Fruit fly (Drosophila melanogaster) whole organism, prepupa: Measurements from ENCODE around the gene CG1622.

Experiments used
- Blimp-1 ChIP-seq: fragments of 200-800 bp; sonication (Bioruptor generic); optimal IDR thresholded peaks from 3 replicates; lab custom pipeline; 2017; ENCODE audit warnings: missing biosample characterization, missing genetic modification characterization, mild to moderate bottlenecking, moderate library complexity, missing genetic modification reagents
- CG3032 ChIP-seq: fragments of 200-800 bp; optimal IDR thresholded peaks from 2 replicates; lab custom pipeline; 2019; ENCODE audit warnings: missing biosample characterization, mild to moderate bottlenecking, missing genetic modification characterization, moderate library complexity
- CG34406 ChIP-seq: fragments of 200-800 bp; sonication (Bioruptor generic); optimal IDR thresholded peaks from 3 replicates; lab custom pipeline; 2016; ENCODE audit warnings: missing biosample characterization, missing genetic modification characterization
- CG6276 ChIP-seq: fragments of 200-800 bp; sonication (Bioruptor generic); optimal IDR thresholded peaks from 2 replicates; lab custom pipeline; 2017; ENCODE audit warnings: missing biosample characterization, mild to moderate bottlenecking, missing genetic modification characterization
- CG7368 ChIP-seq: fragments of 200-800 bp; sonication (Bioruptor generic); optimal IDR thresholded peaks from 3 replicates; lab custom pipeline; 2016; ENCODE audit warnings: missing biosample characterization, missing genetic modification characterization
- Ets96B ChIP-seq: fragments of 200-800 bp; optimal IDR thresholded peaks from 2 replicates; lab custom pipeline; 2019; ENCODE audit warnings: missing biosample characterization, mild to moderate bottlenecking, missing genetic modification characterization, moderate library complexity
- Hr38 ChIP-seq: sonication (Bioruptor generic); optimal IDR thresholded peaks from 2 replicates; lab custom pipeline; 2016; ENCODE audit warnings: missing biosample characterization, missing genetic modification characterization
- Met ChIP-seq: fragments of 200-800 bp; sonication (Bioruptor generic); optimal IDR thresholded peaks from 3 replicates; lab custom pipeline; 2016; ENCODE audit warnings: missing biosample characterization, missing genetic modification characterization
- Sox102F ChIP-seq: fragments of 200-800 bp; sonication (Bioruptor generic); optimal IDR thresholded peaks from 2 replicates; lab custom pipeline; 2016; ENCODE audit warnings: missing biosample characterization, mild to moderate bottlenecking, missing genetic modification characterization
- fkh ChIP-seq: fragments of 200-800 bp; sonication (Bioruptor generic); optimal IDR thresholded peaks from 3 replicates; lab custom pipeline; 2017; ENCODE audit warnings: missing biosample characterization, mild to moderate bottlenecking, missing genetic modification characterization, moderate library complexity
- salr ChIP-seq, 2 experiments: fragments of 200-800 bp; sonication (Bioruptor generic); optimal IDR thresholded peaks; 3 replicates each; lab custom pipeline; 2016 to 2018; ENCODE audit warnings: missing biosample characterization in 2 of 2, missing genetic modification characterization in 2 of 2, mild to moderate bottlenecking in 1 of 2
- topi ChIP-seq: fragments of 200-800 bp; sonication (Bioruptor generic); optimal IDR thresholded peaks from 3 replicates; lab custom pipeline; 2016; ENCODE audit warnings: missing biosample characterization, missing genetic modification characterization

DNA sequence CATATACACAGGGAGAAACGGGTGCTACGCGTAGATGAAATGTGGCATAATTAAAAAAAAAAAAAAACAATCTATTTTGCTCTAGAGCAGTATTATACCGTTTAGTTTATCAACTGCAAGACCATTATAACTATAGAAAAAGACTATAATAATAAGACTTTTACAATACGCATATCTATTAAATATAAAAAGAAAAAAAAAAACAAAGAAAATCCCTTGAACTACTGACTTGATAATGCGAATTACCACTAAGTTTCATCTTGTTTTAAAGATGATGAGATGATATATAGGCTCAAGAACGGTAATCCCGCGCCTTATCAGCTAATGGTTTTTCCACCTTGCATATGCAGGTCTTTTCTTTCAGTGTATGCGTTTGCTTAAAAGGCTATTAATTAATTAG is 10.3 kb downstream of the CG1622 start:
- TF ChIP-seq Blimp-1 (GFP tag; lab: Kevin White, UChicago) = no peak
- no peak for TF ChIP-seq Hr38 (GFP tag; lab: Kevin White, UChicago)
- peak; percentile 12 for TF ChIP-seq CG3032 (tag; lab: Kevin White, UChicago)
- peak in 1 of 2 experiments; percentile 2 for TF ChIP-seq salr (GFP tag; optimal IDR thresholded peaks at IDR 0.05; lab: Kevin White, UChicago)
- no peak for TF ChIP-seq Ets96B (tag; lab: Kevin White, UChicago)
- TF ChIP-seq fkh (GFP tag; lab: Kevin White, UChicago) = no peak
- TF ChIP-seq CG34406 (GFP tag; lab: Kevin White, UChicago) = peak; percentile 56
- TF ChIP-seq Met (GFP tag; lab: Kevin White, UChicago) = peak; percentile 56
- TF ChIP-seq CG7368 = no peak
- peak; percentile 37 for TF ChIP-seq topi (GFP tag; lab: Kevin White, UChicago)
- TF ChIP-seq CG6276 = no peak
- TF ChIP-seq Sox102F = peak; percentile 17
